Worm (Caenorhabditis elegans) whole organism, L4 larva: ENCODE data around the gene pycr-1.

ENCODE experiments used
- F10B5.3 ChIP-seq: sonication (generic microtip); optimal IDR thresholded peaks from 2 replicates; lab custom pipeline; 2016; ENCODE audit warnings: mild to moderate bottlenecking, missing genetic modification characterization, missing compliant biosample characterization
- F26F4.8 ChIP-seq: fragments of 200-800 bp; sonication (Bioruptor generic); conservative IDR thresholded peaks from 2 replicates; pipeline ENCODE4 v1.3.6; 2022; ENCODE audit warnings: missing genetic modification characterization, missing compliant biosample characterization
- F37D6.2 ChIP-seq: sonication (generic microtip); optimal IDR thresholded peaks from 2 replicates; lab custom pipeline; 2016; ENCODE audit warnings: mild to moderate bottlenecking, missing genetic modification characterization, missing compliant biosample characterization
- F44E2.7 ChIP-seq: fragments of 200-800 bp; sonication (Bioruptor generic); IDR thresholded peaks from 2 replicates; pipeline ENCODE4 v2.1.2; 2022; ENCODE audit warnings: missing genetic modification characterization, missing compliant biosample characterization
- F49E8.2 ChIP-seq: sonication (generic microtip); optimal IDR thresholded peaks from 2 replicates; lab custom pipeline; 2016; ENCODE audit warnings: missing compliant biosample characterization, mild to moderate bottlenecking, missing genetic modification characterization, borderline replicate concordance
- R02D3.7 ChIP-seq: fragments of 150-350 bp; sonication (generic microtip); optimal IDR thresholded peaks from 3 replicates; lab custom pipeline; 2014; ENCODE audit warnings: missing biosample characterization, missing genetic modification characterization
- Y48G9A.11 ChIP-seq: fragments of 200-800 bp; sonication (Bioruptor generic); IDR thresholded peaks from 2 replicates; pipeline ENCODE4 v1.3.6; 2022; ENCODE audit warnings: missing genetic modification reagents, missing genetic modification characterization, missing compliant biosample characterization
- ZK337.2 ChIP-seq: fragments of 200-800 bp; sonication (Bioruptor generic); IDR thresholded peaks from 2 replicates; pipeline ENCODE4 v1.3.6; 2022; ENCODE audit warnings: missing genetic modification reagents, missing genetic modification characterization, missing compliant biosample characterization
- aha-1 ChIP-seq: fragments of 150-350 bp; peaks from one replicate; lab custom pipeline; 2014; ENCODE audit warnings: missing biosample characterization, missing genetic modification characterization
- aly-2 ChIP-seq: sonication (generic microtip); optimal IDR thresholded peaks from 2 replicates; lab custom pipeline; 2018; ENCODE audit warnings: missing biosample characterization, missing genetic modification characterization
- ama-1 ChIP-seq: fragments of 150-350 bp; optimal IDR thresholded peaks from 2 replicates; lab custom pipeline; 2014; ENCODE audit warnings: inconsistent platforms, mixed read lengths
- ceh-32 ChIP-seq: sonication (generic microtip); optimal IDR thresholded peaks from 2 replicates; lab custom pipeline; 2016; ENCODE audit warnings: mild to moderate bottlenecking, missing genetic modification characterization, missing compliant biosample characterization; ENCODE audit not compliant: poor library complexity
- ceh-62 ChIP-seq: sonication (generic microtip); optimal IDR thresholded peaks from 2 replicates; lab custom pipeline; 2017; ENCODE audit warnings: missing biosample characterization, missing genetic modification characterization
- ceh-82 ChIP-seq: sonication (generic microtip); optimal IDR thresholded peaks from 2 replicates; lab custom pipeline; 2017; ENCODE audit warnings: missing biosample characterization, missing genetic modification characterization
- cey-2 ChIP-seq: sonication (generic microtip); optimal IDR thresholded peaks from 3 replicates; lab custom pipeline; 2017; ENCODE audit warnings: missing genetic modification characterization, mild to moderate bottlenecking, missing compliant biosample characterization, antibody characterized with exemption, borderline replicate concordance; ENCODE audit not compliant: insufficient read depth
- daf-16 ChIP-seq, 3 experiments: sonication (generic microtip); optimal IDR thresholded peaks; 2 replicates each; lab custom pipeline; 2016 to 2017; ENCODE audit warnings: missing genetic modification characterization in 3 of 3, missing genetic modification reagents in 3 of 3, mild to moderate bottlenecking in 2 of 3, missing compliant biosample characterization in 2 of 3, missing biosample characterization in 1 of 3, moderate library complexity in 1 of 3
- dmd-9 ChIP-seq: fragments of 200-800 bp; sonication (Bioruptor generic); IDR thresholded peaks from 2 replicates; pipeline ENCODE4 v1.3.6; 2022; ENCODE audit warnings: missing genetic modification reagents, missing genetic modification characterization, missing compliant biosample characterization
- duxl-1 ChIP-seq: sonication (generic microtip); optimal IDR thresholded peaks from 2 replicates; lab custom pipeline; 2016; ENCODE audit warnings: mild to moderate bottlenecking, missing genetic modification characterization, moderate library complexity, missing compliant biosample characterization; ENCODE audit not compliant: poor library complexity
- fkh-10 ChIP-seq: fragments of 150-350 bp; optimal IDR thresholded peaks from 2 replicates; lab custom pipeline; 2014; ENCODE audit warnings: missing biosample characterization, missing genetic modification reagents, missing genetic modification characterization
- fos-1 ChIP-seq: fragments of 150-350 bp; optimal IDR thresholded peaks from 2 replicates; lab custom pipeline; 2014; ENCODE audit warnings: missing biosample characterization, missing genetic modification characterization
- hif-1 ChIP-seq, 2 experiments: sonication (generic microtip); optimal IDR thresholded peaks; 2 replicates each; lab custom pipeline; 2016 to 2017; ENCODE audit warnings: missing compliant biosample characterization in 2 of 2, missing genetic modification characterization in 2 of 2, missing genetic modification reagents in 2 of 2, missing genotype in 2 of 2, mild to moderate bottlenecking in 1 of 2
- hlh-11 ChIP-seq: fragments of 200-800 bp; sonication (Bioruptor generic); optimal IDR thresholded peaks from 2 replicates; lab custom pipeline; 2018; ENCODE audit warnings: mild to moderate bottlenecking, missing genetic modification characterization, missing compliant biosample characterization
- lin-15B ChIP-seq: fragments of 150-350 bp; sonication (generic microtip); optimal IDR thresholded peaks from 3 replicates; lab custom pipeline; 2014; ENCODE audit warnings: missing biosample characterization, missing genetic modification characterization
- lin-38 ChIP-seq: fragments of 200-800 bp; sonication (Bioruptor generic); IDR thresholded peaks from 2 replicates; pipeline ENCODE4 v1.3.6; 2022; ENCODE audit warnings: missing genetic modification reagents, missing genetic modification characterization, missing compliant biosample characterization
- madf-5 ChIP-seq, 2 experiments: fragments of 200-800 bp; sonication (Bioruptor generic); IDR thresholded peaks; 2 replicates each; pipeline ENCODE4 v1.3.6; 2022; ENCODE audit warnings: missing compliant biosample characterization in 2 of 2, missing genetic modification characterization in 2 of 2
- madf-9 ChIP-seq: fragments of 200-800 bp; sonication (Bioruptor generic); conservative IDR thresholded peaks from 2 replicates; pipeline ENCODE4 v1.3.6; 2022; ENCODE audit warnings: missing genetic modification reagents, missing genetic modification characterization, missing compliant biosample characterization
- mdt-29 ChIP-seq: fragments of 200-800 bp; sonication (Bioruptor generic); IDR thresholded peaks from 2 replicates; pipeline ENCODE4 v1.3.6; 2022; ENCODE audit warnings: missing genetic modification reagents, missing genetic modification characterization, missing compliant biosample characterization
- mes-2 ChIP-seq: sonication (generic microtip); optimal IDR thresholded peaks from 2 replicates; lab custom pipeline; 2016; ENCODE audit warnings: missing genotype, mild to moderate bottlenecking, missing genetic modification characterization, missing compliant biosample characterization; ENCODE audit not compliant: poor library complexity, severe bottlenecking
- mxl-2 ChIP-seq: fragments of 200-800 bp; sonication (Bioruptor generic); conservative IDR thresholded peaks from 2 replicates; pipeline ENCODE4 v1.3.6; 2022; ENCODE audit warnings: missing genetic modification reagents, missing genetic modification characterization, missing compliant biosample characterization
- mxl-3 ChIP-seq: fragments of 200-800 bp; sonication (Bioruptor generic); optimal IDR thresholded peaks from 2 replicates; lab custom pipeline; 2018; ENCODE audit warnings: mild to moderate bottlenecking, missing genetic modification characterization, missing compliant biosample characterization
- nhr-10 ChIP-seq: fragments of 150-350 bp; optimal IDR thresholded peaks from 2 replicates; lab custom pipeline; 2014; ENCODE audit warnings: missing biosample characterization, missing genetic modification characterization
- nhr-11 ChIP-seq: fragments of 150-350 bp; optimal IDR thresholded peaks from 2 replicates; lab custom pipeline; 2014; ENCODE audit warnings: missing biosample characterization, missing genetic modification characterization
- nhr-25 ChIP-seq: sonication (generic microtip); optimal IDR thresholded peaks from 2 replicates; lab custom pipeline; 2017; ENCODE audit warnings: missing genetic modification characterization, mild to moderate bottlenecking, missing compliant biosample characterization, antibody characterized with exemption, moderate library complexity, borderline replicate concordance; ENCODE audit not compliant: insufficient read depth
- nhr-41 ChIP-seq: fragments of 200-800 bp; sonication (Bioruptor generic); IDR thresholded peaks from 2 replicates; pipeline ENCODE4 v1.3.6; 2022; ENCODE audit warnings: missing genetic modification reagents, missing genetic modification characterization, missing compliant biosample characterization
- nhr-42 ChIP-seq: fragments of 200-800 bp; sonication (Bioruptor generic); IDR thresholded peaks from 2 replicates; pipeline ENCODE4 v1.3.6; 2022; ENCODE audit warnings: missing genetic modification characterization, missing compliant biosample characterization
- nhr-77 ChIP-seq: fragments of 150-350 bp; optimal IDR thresholded peaks from 2 replicates; lab custom pipeline; 2014; ENCODE audit warnings: missing biosample characterization, missing genetic modification characterization
- rbr-2 ChIP-seq: sonication (generic microtip); optimal IDR thresholded peaks from 2 replicates; lab custom pipeline; 2016; ENCODE audit warnings: missing genotype, missing genetic modification characterization, missing compliant biosample characterization
- saeg-2 ChIP-seq: fragments of 200-800 bp; sonication (Bioruptor generic); IDR thresholded peaks from 2 replicates; pipeline ENCODE4 v1.3.6; 2022; ENCODE audit warnings: missing genetic modification reagents, missing genetic modification characterization, missing compliant biosample characterization
- sdz-12 ChIP-seq: fragments of 200-800 bp; sonication (Bioruptor generic); optimal IDR thresholded peaks from 2 replicates; lab custom pipeline; 2018; ENCODE audit warnings: mild to moderate bottlenecking, missing genetic modification characterization, missing compliant biosample characterization
- set-16 ChIP-seq: fragments of 200-800 bp; sonication (Bioruptor generic); IDR thresholded peaks from 2 replicates; pipeline ENCODE4 v1.3.6; 2022; ENCODE audit warnings: missing genetic modification reagents, missing genetic modification characterization, missing compliant biosample characterization
- skn-1 ChIP-seq: fragments of 150-350 bp; optimal IDR thresholded peaks from 2 replicates; lab custom pipeline; 2014; ENCODE audit warnings: missing biosample characterization, missing genetic modification characterization
- snpc-1.2 ChIP-seq: fragments of 200-800 bp; sonication (Bioruptor generic); IDR thresholded peaks from 2 replicates; pipeline ENCODE4 v1.3.6; 2022; ENCODE audit warnings: missing genetic modification reagents, missing genetic modification characterization, missing compliant biosample characterization
- snpc-4 ChIP-seq: fragments of 150-350 bp; optimal IDR thresholded peaks from 2 replicates; lab custom pipeline; 2014; ENCODE audit warnings: missing biosample characterization, missing genetic modification characterization
- spr-1 ChIP-seq: sonication (generic microtip); optimal IDR thresholded peaks from 2 replicates; lab custom pipeline; 2016; ENCODE audit warnings: mild to moderate bottlenecking, missing genetic modification characterization, missing compliant biosample characterization
- spr-3 ChIP-seq: fragments of 200-800 bp; sonication (Bioruptor generic); optimal IDR thresholded peaks from 2 replicates; lab custom pipeline; 2018; ENCODE audit warnings: mild to moderate bottlenecking, missing genetic modification characterization, missing compliant biosample characterization
- zag-1 ChIP-seq: fragments of 150-350 bp; optimal IDR thresholded peaks from 2 replicates; lab custom pipeline; 2014; ENCODE audit warnings: missing biosample characterization, missing genetic modification characterization
- zfp-2 ChIP-seq: sonication (generic microtip); optimal IDR thresholded peaks from 2 replicates; lab custom pipeline; 2016; ENCODE audit warnings: mild to moderate bottlenecking, missing genetic modification characterization, missing compliant biosample characterization
- ztf-11 ChIP-seq: fragments of 150-350 bp; optimal IDR thresholded peaks from 2 replicates; lab custom pipeline; 2014; ENCODE audit warnings: missing biosample characterization, missing genetic modification characterization
- ztf-7 ChIP-seq: fragments of 150-350 bp; optimal IDR thresholded peaks from 2 replicates; lab custom pipeline; 2014; ENCODE audit warnings: missing biosample characterization, missing genetic modification characterization

Gene pycr-1

ce11 chrX:12171631-12172348, 25.2 kb downstream of the pycr-1 start, which contains the start of gene F57G12.1 (continued):
- TF ChIP-seq F49E8.2 (tag; lab: Kevin White, UChicago) (no peak), nhr-10 (peak; percentile 74), hif-1 (tag; optimal IDR thresholded peaks at IDR 0.05; lab: Kevin White, UChicago) (peak in 1 of 2 experiments; percentile 83), snpc-4 (tag; lab: Kevin White, UChicago) (no peak), set-16 (GFP tag; lab: Robert Waterston, UW) (peak; percentile 98), ceh-62 (tag; lab: Kevin White, UChicago) (no peak), F37D6.2 (tag; lab: Kevin White, UChicago) (no peak), cey-2 (tag; lab: Kevin White, UChicago) (no peak), nhr-11 (tag; lab: Kevin White, UChicago) (peak; percentile 75), ZK337.2 (GFP tag; lab: Robert Waterston, UW) (no peak), daf-16 (GFP tag; optimal IDR thresholded peaks at IDR 0.05; lab: Kevin White, UChicago) (peak in 1 of 2 experiments; percentile 8), daf-16 (tag; optimal IDR thresholded peaks at IDR 0.05; lab: Kevin White, UChicago) (peak; percentile 10), Y48G9A.11 (GFP tag; lab: Robert Waterston, UW) (peak; percentile 18; the same call in 1 of the 2 replicates), F10B5.3 (no peak), skn-1 (tag; lab: Kevin White, UChicago) (no peak), ama-1 (lab: Kevin White, UChicago) (peak; percentile 92), R02D3.7 (tag; lab: Kevin White, UChicago) (no peak), madf-5 (GFP tag; IDR thresholded peaks at IDR 0.05; lab: Robert Waterston, UW) (no peak), lin-38 (GFP tag; lab: Robert Waterston, UW) (peak; percentile 46; the same call in 1 of the 2 replicates), ztf-11 (no peak), spr-1 (tag; lab: Kevin White, UChicago) (no peak), mdt-29 (no peak), duxl-1 (tag; lab: Kevin White, UChicago) (no peak), F26F4.8 (GFP tag; lab: Robert Waterston, UW) (no peak), fos-1 (no peak), nhr-42 (GFP tag; lab: Robert Waterston, UW) (no peak), zag-1 (peak; percentile 2), lin-15B (tag; lab: Kevin White, UChicago) (no peak), spr-3 (GFP tag; lab: Kevin White, UChicago) (peak; percentile 61), madf-9 (GFP tag; lab: Robert Waterston, UW) (peak; percentile 61; the same call in 1 of the 2 replicates), snpc-1.2 (GFP tag; lab: Robert Waterston, UW) (no peak), nhr-77 (tag; lab: Kevin White, UChicago) (peak; percentile 48), ceh-32 (tag; lab: Kevin White, UChicago) (no peak), ztf-7 (tag; lab: Kevin White, UChicago) (no peak), hlh-11 (tag; lab: Kevin White, UChicago) (peak; percentile 87), sdz-12 (no peak), F44E2.7 (GFP tag; lab: Robert Waterston, UW) (no peak), nhr-41 (no peak), mxl-2 (GFP tag; lab: Robert Waterston, UW) (no peak), mxl-3 (peak; percentile 85), zfp-2 (tag; lab: Kevin White, UChicago) (no peak), fkh-10 (GFP tag; lab: Kevin White, UChicago) (peak; percentile 9), mes-2 (peak; percentile 67), nhr-25 (tag; lab: Kevin White, UChicago) (peak; percentile 86), saeg-2 (no peak), dmd-9 (GFP tag; lab: Robert Waterston, UW) (no peak), ceh-82 (no peak), aha-1 (tag; lab: Kevin White, UChicago) (peak; percentile 100), aly-2 (tag; lab: Kevin White, UChicago) (no peak), rbr-2 (tag; lab: Kevin White, UChicago) (peak; percentile 56)
